Fruit fly (Drosophila melanogaster) whole organism, embryonic: ENCODE results near the gene CG31633.
A peak's percentile ranks its signal among the peaks of the same experiment; 100 is the strongest.

Source experiments
- Abd-B ChIP-seq: fragments of 200-800 bp; sonication (Bioruptor generic); optimal IDR thresholded peaks from 2 replicates; lab custom pipeline; 2018; ENCODE audit warnings: missing biosample characterization, mild to moderate bottlenecking, missing genetic modification characterization, moderate library complexity
- Ada2b ChIP-seq: fragments of 200-800 bp; sonication (Bioruptor generic); IDR thresholded peaks from 2 replicates; pipeline ENCODE4 v1.3.6; 2022; ENCODE audit warnings: missing biosample characterization, missing genetic modification characterization
- BtbVII ChIP-seq: fragments of 200-800 bp; sonication (Bioruptor generic); optimal IDR thresholded peaks from 3 replicates; lab custom pipeline; 2017; ENCODE audit warnings: missing biosample characterization, mild to moderate bottlenecking, missing genetic modification characterization
- CG10431 ChIP-seq: fragments of 200-800 bp; sonication (Bioruptor generic); optimal IDR thresholded peaks from 3 replicates; lab custom pipeline; 2018; ENCODE audit warnings: missing biosample characterization, mild to moderate bottlenecking, missing genetic modification characterization
- CG10462 ChIP-seq: fragments of 200-800 bp; sonication (Bioruptor generic); optimal IDR thresholded peaks from 2 replicates; lab custom pipeline; 2016; ENCODE audit warnings: missing biosample characterization, missing genetic modification characterization
- CG12219 ChIP-seq: fragments of 200-800 bp; sonication (Bioruptor generic); optimal IDR thresholded peaks from 3 replicates; lab custom pipeline; 2018; ENCODE audit warnings: missing biosample characterization, mild to moderate bottlenecking, missing genetic modification characterization
- CG1233 ChIP-seq: fragments of 200-800 bp; sonication (Bioruptor generic); optimal IDR thresholded peaks from 4 replicates; lab custom pipeline; 2018; ENCODE audit warnings: missing biosample characterization, mild to moderate bottlenecking, missing genetic modification characterization
- CG12659 ChIP-seq: fragments of 200-800 bp; sonication (Bioruptor generic); optimal IDR thresholded peaks from 3 replicates; lab custom pipeline; 2017; ENCODE audit warnings: mild to moderate bottlenecking, missing biosample characterization, missing genetic modification reagents, missing genetic modification characterization
- CG13775 ChIP-seq: fragments of 200-800 bp; sonication (Bioruptor generic); optimal IDR thresholded peaks from 3 replicates; lab custom pipeline; 2017; ENCODE audit warnings: missing biosample characterization, mild to moderate bottlenecking, missing genetic modification characterization
- CG14710 ChIP-seq: fragments of 200-800 bp; sonication (Bioruptor generic); optimal IDR thresholded peaks from 3 replicates; lab custom pipeline; 2019; ENCODE audit warnings: missing biosample characterization, mild to moderate bottlenecking, missing genetic modification characterization, moderate library complexity
- CG1529 ChIP-seq: fragments of 200-800 bp; sonication (Bioruptor generic); optimal IDR thresholded peaks from 3 replicates; lab custom pipeline; 2018; ENCODE audit warnings: missing biosample characterization, missing genetic modification characterization
- CG16863 ChIP-seq: fragments of 200-800 bp; sonication (Bioruptor generic); optimal IDR thresholded peaks from 3 replicates; lab custom pipeline; 2016; ENCODE audit warnings: missing biosample characterization, missing genetic modification characterization
- CG17361 ChIP-seq: fragments of 200-800 bp; sonication (Bioruptor generic); IDR thresholded peaks from 3 replicates; pipeline ENCODE4 v1.3.6; 2022; ENCODE audit warnings: missing biosample characterization, missing genetic modification characterization
- CG17829 ChIP-seq: fragments of 200-800 bp; optimal IDR thresholded peaks from 2 replicates; lab custom pipeline; 2019; ENCODE audit warnings: missing biosample characterization, mild to moderate bottlenecking, missing genetic modification characterization, moderate library complexity
- CG18262 ChIP-seq: fragments of 200-800 bp; optimal IDR thresholded peaks from 3 replicates; lab custom pipeline; 2019; ENCODE audit warnings: missing biosample characterization, mild to moderate bottlenecking, missing genetic modification characterization, moderate library complexity
- CG18619 ChIP-seq: fragments of 200-800 bp; sonication (Bioruptor generic); optimal IDR thresholded peaks from 3 replicates; lab custom pipeline; 2017; ENCODE audit warnings: missing biosample characterization, mild to moderate bottlenecking, missing genetic modification characterization
- CG30020 ChIP-seq: fragments of 200-800 bp; optimal IDR thresholded peaks from 2 replicates; lab custom pipeline; 2019; ENCODE audit warnings: missing biosample characterization, mild to moderate bottlenecking, missing genetic modification characterization, moderate library complexity
- CG30403 ChIP-seq: fragments of 200-800 bp; sonication (Bioruptor generic); optimal IDR thresholded peaks from 3 replicates; lab custom pipeline; 2016; ENCODE audit warnings: missing biosample characterization, missing genetic modification characterization
- CG33557 ChIP-seq: fragments of 200-800 bp; sonication (Bioruptor generic); optimal IDR thresholded peaks from 2 replicates; lab custom pipeline; 2019; ENCODE audit warnings: missing biosample characterization, mild to moderate bottlenecking, missing genetic modification characterization, moderate library complexity
- CG3407 ChIP-seq: fragments of 200-800 bp; sonication (Bioruptor generic); optimal IDR thresholded peaks from 2 replicates; lab custom pipeline; 2018; ENCODE audit warnings: missing biosample characterization, mild to moderate bottlenecking, missing genetic modification characterization
- CG4424 ChIP-seq: fragments of 200-800 bp; sonication (Bioruptor generic); optimal IDR thresholded peaks from 3 replicates; lab custom pipeline; 2016; ENCODE audit warnings: missing biosample characterization, missing genetic modification characterization
- CG5245 ChIP-seq: fragments of 200-800 bp; sonication (Bioruptor generic); optimal IDR thresholded peaks from 3 replicates; lab custom pipeline; 2016; ENCODE audit warnings: missing biosample characterization, missing genetic modification characterization
- CG6854 ChIP-seq: fragments of 200-800 bp; sonication (Bioruptor generic); optimal IDR thresholded peaks from 3 replicates; lab custom pipeline; 2017; ENCODE audit warnings: missing biosample characterization, mild to moderate bottlenecking, missing genetic modification characterization
- CG7839 ChIP-seq: fragments of 200-800 bp; sonication (Bioruptor generic); optimal IDR thresholded peaks from 3 replicates; lab custom pipeline; 2018; ENCODE audit warnings: missing biosample characterization, mild to moderate bottlenecking, missing genetic modification characterization, moderate library complexity
- CG7963 ChIP-seq: fragments of 200-800 bp; sonication (Bioruptor generic); IDR thresholded peaks from 3 replicates; pipeline ENCODE4 v1.3.6; 2022; ENCODE audit warnings: missing biosample characterization, missing genetic modification characterization; ENCODE audit not compliant: partially characterized antibody
- CG8290 ChIP-seq, 3 experiments: fragments of 200-800 bp; sonication (Bioruptor generic); optimal IDR thresholded peaks; 2 replicates each; lab custom pipeline; 2016 to 2019; ENCODE audit warnings: missing biosample characterization in 3 of 3, missing genetic modification characterization in 3 of 3, mild to moderate bottlenecking in 2 of 3, moderate library complexity in 1 of 3
- CG9797 ChIP-seq: fragments of 200-800 bp; sonication (Bioruptor generic); optimal IDR thresholded peaks from 3 replicates; lab custom pipeline; 2018; ENCODE audit warnings: missing biosample characterization, mild to moderate bottlenecking, missing genetic modification characterization
- H2.0 ChIP-seq: fragments of 200-800 bp; sonication (Bioruptor generic); IDR thresholded peaks from 2 replicates; pipeline ENCODE4 v1.3.6; 2022; ENCODE audit warnings: missing biosample characterization, missing genetic modification characterization
- HHEX ChIP-seq: fragments of 200-800 bp; sonication (Bioruptor generic); optimal IDR thresholded peaks from 3 replicates; lab custom pipeline; 2017; ENCODE audit warnings: missing biosample characterization, mild to moderate bottlenecking, missing genetic modification characterization, missing genetic modification reagents
- MTF-1 ChIP-seq: fragments of 200-800 bp; sonication (Bioruptor generic); optimal IDR thresholded peaks from 2 replicates; lab custom pipeline; 2018; ENCODE audit warnings: missing biosample characterization, mild to moderate bottlenecking, missing genetic modification characterization, borderline replicate concordance
- Meics ChIP-seq: fragments of 200-800 bp; sonication (Bioruptor generic); optimal IDR thresholded peaks from 2 replicates; lab custom pipeline; 2017; ENCODE audit warnings: missing biosample characterization, mild to moderate bottlenecking, missing genetic modification characterization
- Sox100B ChIP-seq: fragments of 200-800 bp; sonication (Bioruptor generic); optimal IDR thresholded peaks from 3 replicates; lab custom pipeline; 2018; ENCODE audit warnings: missing biosample characterization, mild to moderate bottlenecking, missing genetic modification characterization
- Ssrp ChIP-seq: fragments of 200-800 bp; sonication (Bioruptor generic); optimal IDR thresholded peaks from 2 replicates; lab custom pipeline; 2018; ENCODE audit warnings: missing biosample characterization, mild to moderate bottlenecking, missing genetic modification characterization, moderate library complexity
- Vsx1 ChIP-seq: fragments of 200-800 bp; sonication (Bioruptor generic); optimal IDR thresholded peaks from 2 replicates; lab custom pipeline; 2017; ENCODE audit warnings: missing biosample characterization, mild to moderate bottlenecking, missing genetic modification characterization, missing genetic modification reagents
- abd-A ChIP-seq: fragments of 200-800 bp; sonication (Bioruptor generic); optimal IDR thresholded peaks from 3 replicates; lab custom pipeline; 2019; ENCODE audit warnings: missing biosample characterization, mild to moderate bottlenecking, missing genetic modification characterization, moderate library complexity
- cad ChIP-seq: fragments of >200 bp; optimal IDR thresholded peaks from 2 replicates; lab custom pipeline; 2017; ENCODE audit warnings: missing biosample characterization, missing genetic modification characterization
- dimm ChIP-seq: fragments of 200-800 bp; sonication (Bioruptor generic); IDR thresholded peaks from 2 replicates; pipeline ENCODE4 v1.3.6; 2022; ENCODE audit warnings: missing biosample characterization, missing genetic modification characterization
- ewg ChIP-seq: fragments of 200-800 bp; sonication (Bioruptor generic); optimal IDR thresholded peaks from 3 replicates; lab custom pipeline; 2017; ENCODE audit warnings: mild to moderate bottlenecking, missing biosample characterization, missing genetic modification reagents, missing genetic modification characterization
- gt ChIP-seq: fragments of 200-800 bp; sonication (Bioruptor generic); IDR thresholded peaks from 2 replicates; pipeline ENCODE4 v1.3.6; 2022; ENCODE audit warnings: missing biosample characterization, missing genetic modification characterization
- hkb ChIP-seq, 2 experiments: fragments of 200-800 bp in 1 of 2; fragments of >200 bp in 1 of 2; sonication (Bioruptor generic) in 1 of 2; IDR thresholded peaks in 1 of 2; optimal IDR thresholded peaks in 1 of 2; 2 replicates each; pipeline versions ENCODE4 v1.3.6 to Lab custom; 2017 to 2022; ENCODE audit warnings: missing biosample characterization in 1 of 2, missing genetic modification characterization in 1 of 2
- jumu ChIP-seq: fragments of 200-800 bp; sonication (Bioruptor generic); optimal IDR thresholded peaks from 3 replicates; lab custom pipeline; 2016; ENCODE audit warnings: missing biosample characterization, missing genetic modification characterization
- lilli ChIP-seq: fragments of 200-800 bp; sonication (Bioruptor generic); optimal IDR thresholded peaks from 3 replicates; lab custom pipeline; 2016; ENCODE audit warnings: missing biosample characterization, missing genetic modification characterization
- nerfin-1 ChIP-seq: fragments of 200-800 bp; sonication (Bioruptor generic); optimal IDR thresholded peaks from 3 replicates; lab custom pipeline; 2019; ENCODE audit warnings: missing biosample characterization, mild to moderate bottlenecking, missing genetic modification characterization, moderate library complexity
- nom ChIP-seq: fragments of 200-800 bp; sonication (Bioruptor generic); optimal IDR thresholded peaks from 2 replicates; lab custom pipeline; 2017; ENCODE audit warnings: missing biosample characterization, missing genetic modification characterization, mild to moderate bottlenecking, moderate library complexity, missing genetic modification reagents
- pum ChIP-seq: fragments of 200-800 bp; sonication (Bioruptor generic); optimal IDR thresholded peaks from 2 replicates; lab custom pipeline; 2016; ENCODE audit warnings: missing biosample characterization, missing genetic modification characterization
- tap ChIP-seq: fragments of 200-800 bp; optimal IDR thresholded peaks from 3 replicates; lab custom pipeline; 2019; ENCODE audit warnings: missing biosample characterization, mild to moderate bottlenecking, missing genetic modification characterization, moderate library complexity
- tna ChIP-seq: fragments of 200-800 bp; sonication (Bioruptor generic); IDR thresholded peaks from 2 replicates; pipeline ENCODE4 v1.3.6; 2022; ENCODE audit warnings: missing biosample characterization, missing genetic modification characterization; ENCODE audit not compliant: partially characterized antibody
- usp ChIP-seq: fragments of >200 bp; optimal IDR thresholded peaks from 2 replicates; lab custom pipeline; 2017; ENCODE audit warnings: missing biosample characterization, missing genetic modification characterization
- wek ChIP-seq: fragments of 200-800 bp; sonication (Bioruptor generic); optimal IDR thresholded peaks from 3 replicates; lab custom pipeline; 2018; ENCODE audit warnings: missing biosample characterization, mild to moderate bottlenecking, missing genetic modification characterization, moderate library complexity

Gene CG31633

DNA sequence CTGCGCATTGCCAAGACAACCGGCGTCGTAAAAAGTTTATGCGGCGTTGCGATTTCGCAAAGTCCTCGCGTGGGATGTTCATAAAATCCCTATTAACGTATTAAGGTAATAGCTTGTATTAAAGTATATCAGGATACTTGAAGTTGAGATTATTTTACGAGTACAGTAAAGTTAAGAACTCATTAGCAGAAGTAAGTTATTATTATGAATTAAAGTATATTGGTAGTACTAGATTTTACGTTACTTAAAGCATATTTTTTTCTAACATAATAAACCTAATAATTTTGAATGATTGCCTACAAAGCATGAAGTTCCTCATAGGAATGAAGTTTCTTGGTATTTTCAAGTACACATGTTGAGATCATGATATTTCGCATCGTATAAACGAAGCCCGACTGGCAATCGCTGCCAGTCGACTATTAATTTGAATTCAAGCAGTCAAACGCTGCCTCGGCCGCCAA lies 37.7 kb upstream of the CG31633 start (continued):
- no peak for TF ChIP-seq wek (GFP tag; lab: Kevin White, UChicago)
- TF ChIP-seq CG13775 (GFP tag; lab: Kevin White, UChicago) = peak; percentile 41
- peak; percentile 63 for TF ChIP-seq CG14710 (tag; lab: Kevin White, UChicago)
- peak; percentile 38 for TF ChIP-seq CG1233 (GFP tag; lab: Kevin White, UChicago)
- no peak for TF ChIP-seq hkb (optimal IDR thresholded peaks at IDR 0.05; lab: Kevin White, UChicago)
- TF ChIP-seq hkb (GFP tag; IDR thresholded peaks at IDR 0.05; lab: Robert Waterston, UW) = 0 out of 2 replicates have a peak, but pooled peaks have one; percentile 9
- TF ChIP-seq CG18262 (tag; lab: Kevin White, UChicago) = peak; percentile 85
- no peak for TF ChIP-seq Vsx1 (GFP tag; lab: Kevin White, UChicago)
- no peak for TF ChIP-seq dimm (GFP tag; lab: Robert Waterston, UW)
- TF ChIP-seq CG7963 (GFP tag; lab: Robert Waterston, UW) = no peak
- TF ChIP-seq H2.0 (GFP tag; lab: Robert Waterston, UW) = no peak
- TF ChIP-seq CG30020 (tag; lab: Kevin White, UChicago) = peak; percentile 44
- TF ChIP-seq CG18619 (GFP tag; lab: Kevin White, UChicago) = peak; percentile 45
- peak; percentile 45 for TF ChIP-seq nom (GFP tag; lab: Kevin White, UChicago)
- TF ChIP-seq Meics = peak; percentile 62
- TF ChIP-seq MTF-1 (GFP tag; lab: Kevin White, UChicago) = no peak
- peak; percentile 49 for TF ChIP-seq tap
- peak; percentile 53 for TF ChIP-seq Ssrp (tag; lab: Kevin White, UChicago)
- no peak for TF ChIP-seq CG10462 (GFP tag; lab: Kevin White, UChicago)
- TF ChIP-seq CG16863 (GFP tag; lab: Kevin White, UChicago) = no peak
- peak; percentile 50 for TF ChIP-seq CG12659 (GFP tag; lab: Kevin White, UChicago)
- TF ChIP-seq CG6854 (GFP tag; lab: Kevin White, UChicago) = peak; percentile 36
- peak; percentile 57 for TF ChIP-seq BtbVII (GFP tag; lab: Kevin White, UChicago)
- TF ChIP-seq HHEX (GFP tag; lab: Kevin White, UChicago) = peak; percentile 30
- peak; percentile 10 for TF ChIP-seq CG10431
- no peak for TF ChIP-seq jumu
- TF ChIP-seq CG4424 (GFP tag; lab: Kevin White, UChicago) = peak; percentile 30
- TF ChIP-seq usp (GFP tag; lab: Kevin White, UChicago) = no peak
- peak; percentile 84 for TF ChIP-seq Sox100B
- peak; percentile 29; the same call in 1 of the 2 replicates for TF ChIP-seq Ada2b (GFP tag; lab: Robert Waterston, UW)
- peak; percentile 24 for TF ChIP-seq ewg (GFP tag; lab: Kevin White, UChicago)
- TF ChIP-seq CG33557 = peak; percentile 48
- no peak for TF ChIP-seq gt (GFP tag; lab: Robert Waterston, UW)
- TF ChIP-seq abd-A (tag; lab: Kevin White, UChicago) = no peak
- peak; percentile 27 for TF ChIP-seq lilli (GFP tag; lab: Kevin White, UChicago)
- peak; percentile 54 for TF ChIP-seq nerfin-1 (tag; lab: Kevin White, UChicago)
- TF ChIP-seq tna = no peak
- peak; percentile 71 for TF ChIP-seq CG7839
- TF ChIP-seq CG8290 (GFP tag; optimal IDR thresholded peaks at IDR 0.05; lab: Kevin White, UChicago) = peak; percentile 25
- TF ChIP-seq CG8290 (tag; optimal IDR thresholded peaks at IDR 0.05; lab: Kevin White, UChicago) = no peak
- TF ChIP-seq cad (GFP tag; lab: Kevin White, UChicago) = no peak
- no peak for TF ChIP-seq CG1529 (GFP tag; lab: Kevin White, UChicago)
- TF ChIP-seq CG12219 (GFP tag; lab: Kevin White, UChicago) = peak; percentile 54
- no peak for TF ChIP-seq pum (GFP tag; lab: Kevin White, UChicago)
- peak; percentile 83 for TF ChIP-seq CG17361 (GFP tag; lab: Robert Waterston, UW)
- peak; percentile 34 for TF ChIP-seq Abd-B (GFP tag; lab: Kevin White, UChicago)
- TF ChIP-seq CG9797 = no peak
- TF ChIP-seq CG30403 = peak; percentile 70
- peak; percentile 67 for TF ChIP-seq CG17829 (tag; lab: Kevin White, UChicago)
- no peak for TF ChIP-seq CG3407 (GFP tag; lab: Kevin White, UChicago)
- TF ChIP-seq CG5245 (GFP tag; lab: Kevin White, UChicago) = no peak
